Fruit fly (Drosophila melanogaster) whole organism, adult: Measurements from ENCODE around the gene CG14657.

Source experiments
- CG11617 ChIP-seq: fragments of 200-800 bp; sonication (Bioruptor generic); optimal IDR thresholded peaks from 2 replicates; lab custom pipeline; 2017; ENCODE audit warnings: mild to moderate bottlenecking, missing biosample characterization, missing genetic modification reagents, missing genetic modification characterization
- CG12768 ChIP-seq: fragments of 200-800 bp; sonication (Bioruptor generic); optimal IDR thresholded peaks from 2 replicates; lab custom pipeline; 2017; ENCODE audit warnings: missing biosample characterization, missing genetic modification characterization, mild to moderate bottlenecking, moderate library complexity, missing genetic modification reagents
- CG14711 ChIP-seq: fragments of 200-800 bp; sonication (Bioruptor generic); optimal IDR thresholded peaks from 2 replicates; lab custom pipeline; 2018; ENCODE audit warnings: missing biosample characterization, mild to moderate bottlenecking, missing genetic modification characterization, moderate library complexity
- CG1620 ChIP-seq: fragments of 200-800 bp; sonication (Bioruptor generic); optimal IDR thresholded peaks from 2 replicates; lab custom pipeline; 2016; ENCODE audit warnings: missing biosample characterization, missing genetic modification characterization
- CG33017 ChIP-seq: fragments of 200-800 bp; sonication (Bioruptor generic); optimal IDR thresholded peaks from 2 replicates; lab custom pipeline; 2018; ENCODE audit warnings: missing biosample characterization, mild to moderate bottlenecking, missing genetic modification characterization, moderate library complexity
- CG5204 ChIP-seq: fragments of 200-800 bp; sonication (Bioruptor generic); optimal IDR thresholded peaks from 2 replicates; lab custom pipeline; 2016; ENCODE audit warnings: missing biosample characterization, missing genetic modification characterization
- CG7045 ChIP-seq: fragments of 200-800 bp; sonication (Bioruptor generic); optimal IDR thresholded peaks from 2 replicates; lab custom pipeline; 2017; ENCODE audit warnings: missing biosample characterization, mild to moderate bottlenecking, missing genetic modification characterization
- CG7101 ChIP-seq: fragments of 200-800 bp; sonication (Bioruptor generic); optimal IDR thresholded peaks from 2 replicates; lab custom pipeline; 2018; ENCODE audit warnings: missing biosample characterization, mild to moderate bottlenecking, missing genetic modification characterization, moderate library complexity
- Clk ChIP-seq: fragments of 200-800 bp; sonication (Bioruptor generic); optimal IDR thresholded peaks from 2 replicates; lab custom pipeline; 2017; ENCODE audit warnings: missing biosample characterization, missing genetic modification characterization
- Crg-1 ChIP-seq: fragments of 200-800 bp; sonication (Bioruptor generic); optimal IDR thresholded peaks from 2 replicates; lab custom pipeline; 2016; ENCODE audit warnings: missing biosample characterization, missing genetic modification characterization
- Hr96 ChIP-seq: fragments of 200-800 bp; sonication (Bioruptor generic); optimal IDR thresholded peaks from 2 replicates; lab custom pipeline; 2016; ENCODE audit warnings: missing biosample characterization, missing genetic modification characterization
- Mnt ChIP-seq: fragments of 200-800 bp; sonication (Bioruptor generic); optimal IDR thresholded peaks from 2 replicates; lab custom pipeline; 2016; ENCODE audit warnings: missing biosample characterization, mild to moderate bottlenecking, missing genetic modification characterization
- bab1 ChIP-seq: fragments of 200-800 bp; sonication (Bioruptor generic); optimal IDR thresholded peaks from 3 replicates; lab custom pipeline; 2019; ENCODE audit warnings: missing biosample characterization, mild to moderate bottlenecking, missing genetic modification characterization, moderate library complexity
- cic ChIP-seq: fragments of 200-800 bp; sonication (Bioruptor generic); optimal IDR thresholded peaks from 2 replicates; lab custom pipeline; 2017; ENCODE audit warnings: missing biosample characterization, mild to moderate bottlenecking, missing genetic modification characterization, moderate library complexity
- cnc ChIP-seq, 2 experiments: fragments of >200 bp; optimal IDR thresholded peaks; 2 replicates each; lab custom pipeline; 2017
- kay ChIP-seq: fragments of 200-800 bp; sonication (Bioruptor generic); peaks from one replicate; lab custom pipeline; 2016; ENCODE audit warnings: missing biosample characterization, missing genetic modification characterization, borderline replicate concordance
- ovo ChIP-seq: fragments of 200-800 bp; sonication (Bioruptor generic); optimal IDR thresholded peaks from 2 replicates; lab custom pipeline; 2016; ENCODE audit warnings: missing biosample characterization, missing genetic modification characterization
- pad ChIP-seq: fragments of 200-800 bp; sonication (Bioruptor generic); optimal IDR thresholded peaks from 3 replicates; lab custom pipeline; 2017; ENCODE audit warnings: missing biosample characterization, missing genetic modification characterization, mild to moderate bottlenecking, moderate library complexity, missing genetic modification reagents
- tj ChIP-seq: fragments of 200-800 bp; sonication (Bioruptor generic); optimal IDR thresholded peaks from 3 replicates; lab custom pipeline; 2017; ENCODE audit warnings: missing biosample characterization, mild to moderate bottlenecking, missing genetic modification characterization, moderate library complexity
- toe ChIP-seq: fragments of 200-800 bp; sonication (Bioruptor generic); optimal IDR thresholded peaks from 2 replicates; lab custom pipeline; 2016; ENCODE audit warnings: missing biosample characterization, missing genetic modification characterization

CG14657 gene

dm6 chr3R:4814677-4815076 is 6.6 kb downstream of the CG14657 start:
- TF ChIP-seq kay (GFP tag; lab: Kevin White, UChicago) (no peak), Mnt (GFP tag; lab: Kevin White, UChicago) (no peak), Crg-1 (GFP tag; lab: Kevin White, UChicago) (no peak), bab1 (no peak), CG5204 (GFP tag; lab: Kevin White, UChicago) (no peak), ovo (no peak), CG7045 (GFP tag; lab: Kevin White, UChicago) (no peak), CG11617 (no peak), CG7101 (no peak), CG12768 (GFP tag; lab: Kevin White, UChicago) (no peak), Clk (no peak), cnc (optimal IDR thresholded peaks at IDR 0.05; lab: Kevin White, UChicago) (no peak), toe (GFP tag; lab: Kevin White, UChicago) (no peak), pad (GFP tag; lab: Kevin White, UChicago) (no peak), tj (no peak), CG14711 (tag; lab: Kevin White, UChicago) (no peak), cic (no peak)

- TF ChIP-seq CG11617 (peak; percentile 37), CG7101 (peak; percentile 42), pad (GFP tag; lab: Kevin White, UChicago) (peak; percentile 7), CG5204 (GFP tag; lab: Kevin White, UChicago) (no peak), Clk (no peak), Hr96 (GFP tag; lab: Kevin White, UChicago) (no peak), CG33017 (tag; lab: Kevin White, UChicago) (peak; percentile 15), Crg-1 (GFP tag; lab: Kevin White, UChicago) (peak; percentile 67), cic (peak; percentile 72), Mnt (GFP tag; lab: Kevin White, UChicago) (peak; percentile 54), toe (GFP tag; lab: Kevin White, UChicago) (peak; percentile 21), tj (peak; percentile 19), bab1 (peak; percentile 23), ovo (peak; percentile 14), cnc (optimal IDR thresholded peaks at IDR 0.05; lab: Kevin White, UChicago) (no peak), CG12768 (GFP tag; lab: Kevin White, UChicago) (peak; percentile 38), kay (GFP tag; lab: Kevin White, UChicago) (no peak), CG14711 (tag; lab: Kevin White, UChicago) (no peak), CG1620 (GFP tag; lab: Kevin White, UChicago) (no peak), CG7045 (GFP tag; lab: Kevin White, UChicago) (peak; percentile 9)
Observed at dm6 chr3R:4813172-4813716, 8.0 kb downstream of the CG14657 start.

- peak; percentile 97 for TF ChIP-seq tj
- no peak for TF ChIP-seq CG14711 (tag; lab: Kevin White, UChicago)
- TF ChIP-seq Crg-1 (GFP tag; lab: Kevin White, UChicago), result no peak
- peak; percentile 80 for TF ChIP-seq Mnt (GFP tag; lab: Kevin White, UChicago)
- TF ChIP-seq CG7101, result peak; percentile 40
- peak; percentile 88 for TF ChIP-seq kay (GFP tag; lab: Kevin White, UChicago)
- peak; percentile 2 for TF ChIP-seq pad (GFP tag; lab: Kevin White, UChicago)
- TF ChIP-seq toe (GFP tag; lab: Kevin White, UChicago), result no peak
- no peak for TF ChIP-seq cic
- TF ChIP-seq bab1, result peak; percentile 74
Observed at dm6 chr3R:4811936-4812534, 9.2 kb downstream of the CG14657 start, which contains the start of the genes Hus1-like and ctrip. Hus1-like (minus strand) TSS chr3R:4812096. ctrip (minus strand) TSS chr3R:4812096.

DNA sequence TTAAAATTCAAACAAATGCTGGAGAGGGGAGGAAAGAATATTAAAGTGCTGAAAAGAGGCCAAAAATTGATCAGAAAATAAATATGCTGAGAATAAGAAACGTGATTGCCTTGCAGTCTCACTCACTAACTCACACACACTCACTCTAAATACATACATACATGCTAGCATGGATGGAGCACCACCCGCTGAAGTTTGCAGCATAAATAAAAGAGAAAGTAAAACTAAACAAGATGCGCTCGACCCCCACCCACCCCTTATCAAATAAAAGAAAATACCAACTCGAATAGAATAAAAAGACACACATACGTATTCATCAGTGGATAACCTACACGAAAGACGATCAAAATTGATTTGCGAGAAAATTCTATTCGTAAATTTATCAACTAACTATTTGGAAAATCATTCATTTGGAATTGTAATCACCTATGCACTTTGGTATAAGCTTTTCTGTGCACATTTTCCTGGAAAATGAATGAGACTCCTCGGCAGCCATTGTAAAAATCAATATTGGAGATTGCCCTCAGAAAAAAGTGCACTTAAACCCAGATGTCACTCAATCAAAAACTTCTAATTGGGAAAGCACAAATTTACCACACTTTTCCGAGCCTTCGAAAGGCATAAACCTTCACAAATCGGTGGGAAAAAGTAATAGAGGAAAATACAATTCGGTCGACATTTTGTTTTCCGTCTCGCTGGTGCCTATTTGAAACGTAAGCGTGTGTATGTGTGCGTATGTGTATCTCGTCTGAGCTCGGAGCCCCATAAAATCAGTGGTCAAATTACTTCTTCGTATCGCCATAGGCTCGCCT is 9.9 kb downstream of the CG14657 start, which contains the start of gene Gmppb:
Gene Gmppb (plus strand): TSS at position 321 of the 812 bp plus-strand sequence.
- no peak for TF ChIP-seq pad (GFP tag; lab: Kevin White, UChicago)
- no peak for TF ChIP-seq CG14711 (tag; lab: Kevin White, UChicago)
- no peak for TF ChIP-seq CG7045 (GFP tag; lab: Kevin White, UChicago)
- TF ChIP-seq toe (GFP tag; lab: Kevin White, UChicago), result no peak
- TF ChIP-seq Hr96 (GFP tag; lab: Kevin White, UChicago), result no peak
- TF ChIP-seq Crg-1 (GFP tag; lab: Kevin White, UChicago), result no peak
- no peak for TF ChIP-seq CG12768 (GFP tag; lab: Kevin White, UChicago)
- no peak for TF ChIP-seq CG5204 (GFP tag; lab: Kevin White, UChicago)
- TF ChIP-seq cic, result no peak
- no peak for TF ChIP-seq CG11617
- TF ChIP-seq Mnt (GFP tag; lab: Kevin White, UChicago), result no peak
- no peak for TF ChIP-seq CG7101
- no peak for TF ChIP-seq ovo
- TF ChIP-seq cnc (optimal IDR thresholded peaks at IDR 0.05; lab: Kevin White, UChicago), result no peak

DNA sequence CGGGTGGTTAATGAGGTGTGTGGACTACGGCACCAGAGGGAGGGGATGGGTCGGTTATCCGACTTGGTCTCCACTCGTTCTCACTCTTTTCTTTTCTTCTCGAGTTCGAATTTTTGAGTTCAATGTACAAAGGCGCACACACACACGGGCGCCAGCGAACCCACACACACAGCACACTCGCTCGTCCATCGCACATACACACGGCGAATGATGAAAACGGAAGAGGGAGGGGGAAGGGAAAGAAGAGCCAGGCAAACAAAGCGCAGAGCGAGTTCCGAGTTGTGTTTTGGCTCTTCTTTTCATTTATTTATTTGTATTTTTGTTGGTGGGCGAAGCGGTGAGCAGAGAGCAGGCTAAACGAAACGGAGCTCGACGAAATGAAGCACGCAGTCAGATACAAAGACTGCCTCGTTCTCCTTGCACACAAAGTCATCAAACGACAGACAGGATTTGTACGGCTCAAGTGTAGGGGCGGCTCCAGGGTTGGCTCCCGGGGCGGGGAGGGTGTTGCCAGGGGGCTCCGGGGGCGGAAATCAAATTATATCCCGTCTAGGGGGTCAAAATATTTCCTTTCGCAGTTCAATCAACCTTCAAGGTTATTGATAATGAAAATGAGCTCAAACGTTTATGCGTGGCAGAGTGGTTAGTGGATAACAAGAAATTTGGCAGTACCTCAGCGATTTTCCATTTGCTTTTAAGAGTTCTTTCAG is 11.1 kb downstream of the CG14657 start:
- no peak for TF ChIP-seq CG7045 (GFP tag; lab: Kevin White, UChicago)
- TF ChIP-seq ovo, result no peak
- peak; percentile 28 for TF ChIP-seq CG12768 (GFP tag; lab: Kevin White, UChicago)
- TF ChIP-seq pad (GFP tag; lab: Kevin White, UChicago), result peak; percentile 57
- no peak for TF ChIP-seq Mnt (GFP tag; lab: Kevin White, UChicago)
